Worm (Caenorhabditis elegans) whole organism, young adult: ENCODE data around the gene E02H9.3.

Experiments
- B0261.1 ChIP-seq: sonication (generic microtip); optimal IDR thresholded peaks from 2 replicates; lab custom pipeline; 2016; ENCODE audit warnings: mild to moderate bottlenecking, missing genetic modification characterization, moderate library complexity, missing compliant biosample characterization
- F33H1.4 ChIP-seq: fragments of 200-800 bp; sonication (Bioruptor generic); IDR thresholded peaks from 2 replicates; pipeline ENCODE4 v1.3.6; 2022; ENCODE audit warnings: missing genetic modification reagents, missing genetic modification characterization, missing compliant biosample characterization
- F37B4.10 ChIP-seq: fragments of 200-800 bp; sonication (Bioruptor generic); IDR thresholded peaks from 2 replicates; pipeline ENCODE4 v1.3.6; 2022; ENCODE audit warnings: missing genetic modification characterization, missing compliant biosample characterization
- F55B11.4 ChIP-seq: sonication (generic microtip); optimal IDR thresholded peaks from 2 replicates; lab custom pipeline; 2016; ENCODE audit warnings: missing compliant biosample characterization, missing genetic modification characterization, borderline replicate concordance; ENCODE audit not compliant: insufficient read depth
- F57C9.4 ChIP-seq: sonication (generic microtip); optimal IDR thresholded peaks from 2 replicates; lab custom pipeline; 2017; ENCODE audit warnings: mild to moderate bottlenecking, missing genetic modification characterization, missing compliant biosample characterization
- T26A5.8 ChIP-seq: sonication (generic microtip); optimal IDR thresholded peaks from 2 replicates; lab custom pipeline; 2016; ENCODE audit warnings: missing genetic modification characterization, missing compliant biosample characterization
- ama-1 ChIP-seq, 3 experiments: fragments of 150-350 bp in 1 of 3; sonication (generic microtip) in 2 of 3; optimal IDR thresholded peaks; 2 replicates each; lab custom pipeline; 2014 to 2018; ENCODE audit warnings: missing biosample characterization in 2 of 3, missing genetic modification characterization in 2 of 3, missing genetic modification reagents in 2 of 3
- attf-3 ChIP-seq: fragments of 200-800 bp; sonication (Bioruptor generic); conservative IDR thresholded peaks from 2 replicates; pipeline ENCODE4 v1.3.6; 2022; ENCODE audit warnings: missing genetic modification reagents, missing genetic modification characterization, missing compliant biosample characterization
- cebp-1 ChIP-seq, 2 experiments: fragments of 200-800 bp in 1 of 2; sonication (Bioruptor generic) in 1 of 2; sonication (generic microtip) in 1 of 2; IDR thresholded peaks in 1 of 2; optimal IDR thresholded peaks in 1 of 2; 2 replicates each; pipeline versions ENCODE4 v1.3.6 to Lab custom; 2017 to 2022; ENCODE audit warnings: missing compliant biosample characterization in 2 of 2, missing genetic modification characterization in 2 of 2, mild to moderate bottlenecking in 1 of 2, missing genetic modification reagents in 1 of 2, moderate library complexity in 1 of 2
- ceh-27 ChIP-seq: fragments of 200-800 bp; sonication (Bioruptor generic); optimal IDR thresholded peaks from 2 replicates; lab custom pipeline; 2018; ENCODE audit warnings: mild to moderate bottlenecking, missing genetic modification characterization, moderate library complexity, missing compliant biosample characterization
- ceh-58 ChIP-seq: fragments of 200-800 bp; sonication (Bioruptor generic); IDR thresholded peaks from 2 replicates; pipeline ENCODE4 v1.3.6; 2022; ENCODE audit warnings: missing genetic modification characterization, missing compliant biosample characterization
- ceh-79 ChIP-seq: sonication (generic microtip); optimal IDR thresholded peaks from 2 replicates; lab custom pipeline; 2017; ENCODE audit warnings: mild to moderate bottlenecking, missing genetic modification characterization, missing compliant biosample characterization
- dox-1 ChIP-seq: fragments of 200-800 bp; sonication (Bioruptor generic); IDR thresholded peaks from 2 replicates; pipeline ENCODE4 v1.3.6; 2022; ENCODE audit warnings: missing genetic modification reagents, missing genetic modification characterization, missing compliant biosample characterization
- dpff-1 ChIP-seq: sonication (generic microtip); optimal IDR thresholded peaks from 2 replicates; lab custom pipeline; 2017; ENCODE audit warnings: mild to moderate bottlenecking, missing genetic modification characterization, missing compliant biosample characterization
- egl-44 ChIP-seq: fragments of 200-800 bp; sonication (Bioruptor generic); IDR thresholded peaks from 2 replicates; pipeline ENCODE4 v1.3.6; 2022; ENCODE audit warnings: missing genetic modification reagents, missing genetic modification characterization, missing compliant biosample characterization
- egrh-3 ChIP-seq: fragments of 200-800 bp; sonication (Bioruptor generic); IDR thresholded peaks from 2 replicates; pipeline ENCODE4 v1.3.6; 2022; ENCODE audit warnings: missing genetic modification reagents, missing genetic modification characterization, missing compliant biosample characterization
- him-1 ChIP-seq: sonication (generic microtip); optimal IDR thresholded peaks from 2 replicates; lab custom pipeline; 2016; ENCODE audit warnings: missing genotype, missing genetic modification reagents, missing genetic modification characterization, missing compliant biosample characterization
- hmg-1.2 ChIP-seq: fragments of 200-800 bp; sonication (Bioruptor generic); IDR thresholded peaks from 2 replicates; pipeline ENCODE4 v1.3.6; 2022; ENCODE audit warnings: missing genetic modification reagents, missing genetic modification characterization, missing compliant biosample characterization
- lir-1 ChIP-seq: fragments of 200-800 bp; sonication (Bioruptor generic); conservative IDR thresholded peaks from 2 replicates; pipeline ENCODE4 v1.3.6; 2022; ENCODE audit warnings: missing genetic modification reagents, missing genetic modification characterization, missing compliant biosample characterization
- lsy-27 ChIP-seq: sonication (generic microtip); optimal IDR thresholded peaks from 2 replicates; lab custom pipeline; 2017; ENCODE audit warnings: missing genetic modification characterization, mild to moderate bottlenecking, missing compliant biosample characterization, antibody characterized with exemption, missing genotype, borderline replicate concordance; ENCODE audit not compliant: insufficient read depth
- madf-10 ChIP-seq: sonication (generic microtip); optimal IDR thresholded peaks from 2 replicates; lab custom pipeline; 2016; ENCODE audit warnings: mild to moderate bottlenecking, missing genetic modification characterization, missing compliant biosample characterization
- madf-6 ChIP-seq: fragments of 200-800 bp; sonication (Bioruptor generic); IDR thresholded peaks from 2 replicates; pipeline ENCODE4 v1.3.6; 2022; ENCODE audit warnings: missing genetic modification reagents, missing genetic modification characterization, missing compliant biosample characterization
- madf-8 ChIP-seq: fragments of 200-800 bp; sonication (Bioruptor generic); conservative IDR thresholded peaks from 2 replicates; pipeline ENCODE4 v1.3.6; 2022; ENCODE audit warnings: missing genetic modification reagents, missing genetic modification characterization, missing compliant biosample characterization
- mcd-1 ChIP-seq: fragments of 200-800 bp; sonication (Bioruptor generic); IDR thresholded peaks from 2 replicates; pipeline ENCODE4 v1.3.6; 2022; ENCODE audit warnings: missing genetic modification reagents, missing genetic modification characterization, missing compliant biosample characterization
- mes-4 ChIP-seq: sonication (generic microtip); optimal IDR thresholded peaks from 2 replicates; lab custom pipeline; 2016; ENCODE audit warnings: missing genotype, missing genetic modification characterization, missing compliant biosample characterization
- mxl-1 ChIP-seq: sonication (generic microtip); optimal IDR thresholded peaks from 2 replicates; lab custom pipeline; 2016; ENCODE audit warnings: missing genetic modification characterization, missing compliant biosample characterization
- nhr-80 ChIP-seq: sonication (generic microtip); optimal IDR thresholded peaks from 2 replicates; lab custom pipeline; 2016; ENCODE audit warnings: missing genetic modification characterization, missing compliant biosample characterization
- sea-2 ChIP-seq: fragments of 200-800 bp; sonication (Bioruptor generic); IDR thresholded peaks from 2 replicates; pipeline ENCODE4 v1.3.6; 2022; ENCODE audit warnings: missing genetic modification characterization, missing compliant biosample characterization
- sptf-2 ChIP-seq: fragments of 200-800 bp; sonication (Bioruptor generic); optimal IDR thresholded peaks from 2 replicates; lab custom pipeline; 2018; ENCODE audit warnings: mild to moderate bottlenecking, missing genetic modification characterization, missing compliant biosample characterization
- tbp1 ChIP-seq: fragments of 200-800 bp; sonication (Bioruptor generic); optimal IDR thresholded peaks from 2 replicates; lab custom pipeline; 2018; ENCODE audit warnings: mild to moderate bottlenecking, missing genetic modification characterization, missing compliant biosample characterization
- tbx-9 ChIP-seq: sonication (generic microtip); optimal IDR thresholded peaks from 2 replicates; lab custom pipeline; 2016; ENCODE audit warnings: borderline replicate concordance, missing genetic modification characterization, inconsistent platforms, missing compliant biosample characterization
- zfh-2 ChIP-seq: fragments of 200-800 bp; sonication (Bioruptor generic); conservative IDR thresholded peaks from 2 replicates; pipeline ENCODE4 v1.3.6; 2022; ENCODE audit warnings: missing genetic modification reagents, missing genetic modification characterization, missing compliant biosample characterization
- zim-3 ChIP-seq: sonication (generic microtip); optimal IDR thresholded peaks from 2 replicates; lab custom pipeline; 2017; ENCODE audit warnings: mild to moderate bottlenecking, missing genetic modification characterization, moderate library complexity, missing compliant biosample characterization
- ztf-25 ChIP-seq: fragments of 200-800 bp; sonication (Bioruptor generic); IDR thresholded peaks from 2 replicates; pipeline ENCODE4 v1.3.6; 2022; ENCODE audit warnings: missing genetic modification reagents, missing genetic modification characterization, missing compliant biosample characterization
- ztf-6 ChIP-seq: fragments of 200-800 bp; sonication (Bioruptor generic); IDR thresholded peaks from 2 replicates; pipeline ENCODE4 v1.3.6; 2022; ENCODE audit warnings: missing genetic modification reagents, missing genetic modification characterization, missing compliant biosample characterization

The E02H9.3 gene

ce11 chrIII:2418981-2419380, 39.9 kb upstream of the E02H9.3 start:
- TF ChIP-seq ceh-27 (no peak), hmg-1.2 (GFP tag; lab: Robert Waterston, UW) (0 out of 2 replicates have a peak, but pooled peaks have one; percentile 16), madf-6 (GFP tag; lab: Robert Waterston, UW) (0 out of 2 replicates have a peak, but pooled peaks have one; percentile 19)

DNA sequence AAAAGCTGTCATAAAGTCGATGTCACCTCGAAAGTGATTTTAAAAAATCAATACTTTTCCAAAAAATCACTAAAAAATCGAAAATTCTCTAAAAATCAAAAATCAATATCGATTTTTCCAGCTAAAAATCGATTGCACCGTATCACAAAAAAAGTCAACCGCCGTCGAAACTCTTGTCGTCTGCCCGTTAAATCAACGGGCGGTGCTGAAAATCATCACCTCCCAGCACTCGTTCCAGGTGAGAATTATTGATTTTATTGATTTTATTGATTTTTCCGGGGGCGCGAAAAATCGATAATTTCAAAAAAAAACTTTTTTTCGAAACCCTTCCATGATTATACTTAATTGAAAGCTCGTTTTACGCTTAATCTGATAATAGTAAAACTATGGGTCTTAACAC, 39.3 kb upstream of the E02H9.3 start:
- TF ChIP-seq egl-44 (no peak), mxl-1 (tag; lab: Kevin White, UChicago) (no peak), dpff-1 (tag; lab: Kevin White, UChicago) (no peak), mcd-1 (GFP tag; lab: Robert Waterston, UW) (no peak), lsy-27 (tag; lab: Kevin White, UChicago) (no peak), ztf-25 (GFP tag; lab: Robert Waterston, UW) (no peak), sea-2 (GFP tag; lab: Robert Waterston, UW) (no peak), madf-8 (GFP tag; lab: Robert Waterston, UW) (no peak), ceh-79 (no peak), F37B4.10 (no peak)
- TF ChIP-seq, all 124 proteins: peak for 0

- TF ChIP-seq ceh-79: no peak
- TF ChIP-seq nhr-80 (tag; lab: Kevin White, UChicago): no peak
- TF ChIP-seq attf-3 (GFP tag; lab: Robert Waterston, UW): no peak
- TF ChIP-seq madf-10 (tag; lab: Kevin White, UChicago): no peak
- TF ChIP-seq tbx-9: no peak
- TF ChIP-seq tbp1 (GFP tag; lab: Kevin White, UChicago): no peak
- TF ChIP-seq T26A5.8 (tag; lab: Kevin White, UChicago): no peak
- TF ChIP-seq ceh-58: 0 out of 2 replicates have a peak, but pooled peaks have one; percentile 83
- TF ChIP-seq lir-1 (GFP tag; lab: Robert Waterston, UW): no peak
- 0 out of 2 replicates have a peak, but pooled peaks have one; percentile 15 for TF ChIP-seq zfh-2 (GFP tag; lab: Robert Waterston, UW)
- no peak for TF ChIP-seq mes-4 (tag; lab: Kevin White, UChicago)
These were observed 37.6 kb upstream of the E02H9.3 start for ce11 chrIII:2421226-2421625.

DNA sequence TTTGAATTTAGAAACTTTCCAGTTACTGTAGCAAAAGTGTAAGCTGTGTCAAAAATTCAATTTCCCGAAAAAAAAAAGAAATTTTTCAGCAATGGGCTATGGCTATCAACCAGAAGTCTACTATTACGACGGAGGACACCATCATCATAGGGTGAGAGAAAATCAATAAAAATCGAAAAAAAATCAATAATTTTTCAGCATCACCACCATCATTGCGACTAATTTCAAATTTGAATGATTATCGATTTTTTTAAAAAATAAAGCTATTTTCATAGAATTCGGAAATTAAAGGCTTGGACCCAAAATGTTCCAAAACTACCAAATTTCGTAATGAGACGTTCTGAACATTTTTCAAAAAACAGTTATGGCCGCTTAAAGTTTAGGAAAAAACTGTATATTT, 35.2 kb upstream of the E02H9.3 start:
- TF ChIP-seq F37B4.10 (no peak), F57C9.4 (tag; lab: Kevin White, UChicago) (no peak), F55B11.4 (tag; lab: Kevin White, UChicago) (no peak), ama-1 (optimal IDR thresholded peaks at IDR 0.05; lab: Kevin White, UChicago) (no peak), ama-1 (GFP tag; optimal IDR thresholded peaks at IDR 0.05; lab: Kevin White, UChicago) (no peak)

DNA sequence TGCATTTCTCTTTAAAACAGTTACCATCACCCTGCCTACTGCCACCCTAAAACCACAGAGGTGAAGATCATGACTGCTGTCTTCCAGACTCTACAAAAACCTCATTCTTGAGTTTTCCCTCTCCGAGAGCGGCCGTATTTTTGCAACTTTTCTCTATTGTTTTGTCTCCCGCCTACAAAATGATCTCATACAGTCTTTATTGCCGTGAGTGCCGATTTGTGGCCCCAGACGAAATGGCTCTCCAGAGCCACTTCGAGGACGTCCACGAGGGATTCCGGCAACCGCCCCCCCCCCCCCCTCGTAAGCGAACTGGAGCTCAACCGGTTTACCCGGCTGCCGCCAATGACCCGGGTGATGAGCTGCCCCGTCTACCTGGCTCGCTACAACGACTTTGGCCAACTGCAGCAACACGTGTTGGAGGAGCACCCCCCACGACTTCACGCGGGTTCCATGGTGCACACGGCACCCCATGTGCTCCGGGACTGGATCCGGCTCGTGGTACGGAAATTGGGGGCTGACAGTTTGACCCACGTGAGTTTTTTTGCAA, 34.0 kb upstream of the E02H9.3 start:
- no peak for TF ChIP-seq ztf-6
- TF ChIP-seq dox-1 (GFP tag; lab: Robert Waterston, UW): 0 out of 2 replicates have a peak, but pooled peaks have one; percentile 23
- 0 out of 2 replicates have a peak, but pooled peaks have one; percentile 57 for TF ChIP-seq F37B4.10
- no peak for TF ChIP-seq B0261.1 (tag; lab: Kevin White, UChicago)
- peak; percentile 2 for TF ChIP-seq ceh-79
- TF ChIP-seq cebp-1 (GFP tag; IDR thresholded peaks at IDR 0.05; lab: Robert Waterston, UW): no peak
- no peak for TF ChIP-seq cebp-1 (tag; optimal IDR thresholded peaks at IDR 0.05; lab: Kevin White, UChicago)
- TF ChIP-seq him-1 (tag; lab: Kevin White, UChicago): no peak
- TF ChIP-seq zim-3 (tag; lab: Kevin White, UChicago): peak; percentile 61
- 0 out of 2 replicates have a peak, but pooled peaks have one; percentile 8 for TF ChIP-seq mcd-1 (GFP tag; lab: Robert Waterston, UW)
- TF ChIP-seq F33H1.4 (GFP tag; lab: Robert Waterston, UW): no peak
- TF ChIP-seq zfh-2 (GFP tag; lab: Robert Waterston, UW): peak; percentile 93
- TF ChIP-seq egrh-3 (GFP tag; lab: Robert Waterston, UW): peak; percentile 90
- TF ChIP-seq sptf-2 (GFP tag; lab: Kevin White, UChicago): no peak
